Worm (Caenorhabditis elegans) whole organism, L2 larva: Measurements from ENCODE around the gene klp-3.

Experiments
- lsy-2 ChIP-seq, 2 experiments: fragments of 150-350 bp in 1 of 2; sonication (generic microtip) in 1 of 2; optimal IDR thresholded peaks; 2 replicates each; lab custom pipeline; 2014 to 2017; ENCODE audit warnings: missing biosample characterization in 2 of 2, missing genetic modification characterization in 2 of 2
- nhr-11 ChIP-seq: fragments of 150-350 bp; optimal IDR thresholded peaks from 2 replicates; lab custom pipeline; 2014; ENCODE audit warnings: missing biosample characterization, missing genetic modification characterization
- nhr-12 ChIP-seq: fragments of 150-350 bp; optimal IDR thresholded peaks from 2 replicates; lab custom pipeline; 2014; ENCODE audit warnings: missing biosample characterization, missing genetic modification characterization

- no peak for TF ChIP-seq nhr-11
- no peak for TF ChIP-seq lsy-2 (tag; optimal IDR thresholded peaks at IDR 0.05; lab: Kevin White, UChicago)
- TF ChIP-seq nhr-12 (tag; lab: Kevin White, UChicago) = no peak
Observed at ce11 chrII:7870062-7870461, 27.9 kb downstream of the klp-3 start, which contains the start of gene ztf-17.
